Worm (Caenorhabditis elegans): ENCODE results near the gene dot-1.2.

DNA sequence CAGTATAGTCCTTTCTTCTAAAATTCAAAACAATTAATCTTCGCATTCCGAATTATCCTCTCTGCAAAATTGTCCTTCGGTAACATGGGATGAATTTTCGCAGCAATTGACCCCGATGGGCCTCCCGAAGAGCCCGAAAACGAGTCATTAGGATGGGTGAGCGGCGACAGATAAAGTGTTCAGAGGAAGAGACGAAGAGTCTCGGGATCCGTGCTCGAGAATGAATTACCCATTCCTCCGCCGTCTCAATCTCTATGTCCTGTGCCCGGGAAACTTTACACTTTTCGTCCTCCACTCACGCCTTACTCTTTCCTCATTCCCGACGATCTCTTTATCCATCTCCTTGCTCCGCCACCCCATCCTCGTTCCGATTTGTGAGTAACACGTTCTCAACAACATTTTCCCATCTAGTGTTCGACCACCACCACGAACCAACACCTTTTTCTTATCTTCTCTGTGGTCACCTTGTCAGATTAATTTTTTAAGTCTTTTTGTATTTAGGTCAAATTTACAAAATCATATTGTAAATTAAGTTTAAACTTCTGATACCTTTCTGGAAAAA lies 47.9 kb downstream of the dot-1.2 start:
- TF ChIP-seq him-1 (tag; optimal IDR thresholded peaks at IDR 0.05), result no peak
- no peak for TF ChIP-seq dao-5 (tag; optimal IDR thresholded peaks at IDR 0.05)
